Fruit fly (Drosophila melanogaster) whole organism, embryonic: ENCODE measurements around the gene CG4291.
A peak's percentile ranks its signal among the peaks of the same experiment; 100 is the strongest.

Experiments used
- Awh ChIP-seq: fragments of 200-800 bp; sonication (Bioruptor generic); IDR thresholded peaks from 2 replicates; pipeline ENCODE4, ENCODE4 v1.3.6; 2022; ENCODE audit warnings: missing biosample characterization, missing genetic modification characterization
- BEAF-32 ChIP-seq: fragments of 200-800 bp; sonication (Bioruptor generic); optimal IDR thresholded peaks from 3 replicates; lab custom pipeline; 2017; ENCODE audit warnings: missing biosample characterization, missing genetic modification characterization, mild to moderate bottlenecking, moderate library complexity, missing genetic modification reagents
- Blimp-1 ChIP-seq: fragments of 200-800 bp; sonication (Bioruptor generic); optimal IDR thresholded peaks from 3 replicates; lab custom pipeline; 2018; ENCODE audit warnings: missing biosample characterization, missing genetic modification characterization, mild to moderate bottlenecking, moderate library complexity, missing genetic modification reagents
- CG10321 ChIP-seq: fragments of 200-800 bp; sonication (Bioruptor generic); IDR thresholded peaks from 2 replicates; pipeline ENCODE4 v1.3.6; 2022; ENCODE audit warnings: missing biosample characterization, missing genetic modification characterization
- CG10543 ChIP-seq: fragments of 200-800 bp; sonication (Bioruptor generic); optimal IDR thresholded peaks from 3 replicates; lab custom pipeline; 2017; ENCODE audit warnings: missing biosample characterization, mild to moderate bottlenecking, missing genetic modification characterization, moderate library complexity
- CG11696 ChIP-seq: fragments of 200-800 bp; sonication (Bioruptor generic); IDR thresholded peaks from 2 replicates; pipeline ENCODE4 v1.3.6; 2022; ENCODE audit warnings: missing biosample characterization, missing genetic modification characterization
- CG13287 ChIP-seq: fragments of 200-800 bp; sonication (Bioruptor generic); IDR thresholded peaks from 2 replicates; pipeline ENCODE4 v1.3.6; 2022; ENCODE audit warnings: missing biosample characterization, missing genetic modification characterization; ENCODE audit not compliant: partially characterized antibody
- CG13424 ChIP-seq: fragments of 200-800 bp; sonication (Bioruptor generic); optimal IDR thresholded peaks from 2 replicates; lab custom pipeline; 2019; ENCODE audit warnings: missing biosample characterization, mild to moderate bottlenecking, missing genetic modification characterization, moderate library complexity
- CG1602 ChIP-seq: fragments of 200-800 bp; sonication (Bioruptor generic); optimal IDR thresholded peaks from 3 replicates; lab custom pipeline; 2016; ENCODE audit warnings: missing biosample characterization, missing genetic modification characterization
- CG17359 ChIP-seq: fragments of 200-800 bp; sonication (Bioruptor generic); optimal IDR thresholded peaks from 3 replicates; lab custom pipeline; 2018; ENCODE audit warnings: missing biosample characterization, mild to moderate bottlenecking, missing genetic modification characterization, moderate library complexity
- CG2116 ChIP-seq: fragments of 200-800 bp; sonication (Bioruptor generic); optimal IDR thresholded peaks from 3 replicates; lab custom pipeline; 2018; ENCODE audit warnings: missing biosample characterization, mild to moderate bottlenecking, missing genetic modification characterization
- CG4617 ChIP-seq: fragments of 200-800 bp; sonication (Bioruptor generic); optimal IDR thresholded peaks from 3 replicates; lab custom pipeline; 2016; ENCODE audit warnings: missing biosample characterization, missing genetic modification characterization, borderline replicate concordance
- CG4820 ChIP-seq: fragments of 200-800 bp; sonication (Bioruptor generic); optimal IDR thresholded peaks from 3 replicates; lab custom pipeline; 2016; ENCODE audit warnings: missing biosample characterization, missing genetic modification characterization
- CG8089 ChIP-seq: fragments of 200-800 bp; sonication (Bioruptor generic); optimal IDR thresholded peaks from 3 replicates; lab custom pipeline; 2016; ENCODE audit warnings: missing biosample characterization, missing genetic modification characterization
- CG8359 ChIP-seq: fragments of 200-800 bp; sonication (Bioruptor generic); optimal IDR thresholded peaks from 2 replicates; lab custom pipeline; 2017; ENCODE audit warnings: missing biosample characterization, mild to moderate bottlenecking, missing genetic modification characterization, borderline replicate concordance
- CTCF ChIP-seq: fragments of 200-800 bp; sonication (Bioruptor generic); optimal IDR thresholded peaks from 2 replicates; lab custom pipeline; 2017; ENCODE audit warnings: missing biosample characterization, mild to moderate bottlenecking, missing genetic modification characterization, moderate library complexity
- Elba2 ChIP-seq: fragments of 200-800 bp; sonication (Bioruptor generic); optimal IDR thresholded peaks from 3 replicates; lab custom pipeline; 2016; ENCODE audit warnings: missing biosample characterization, missing genetic modification characterization
- HLH4C ChIP-seq: fragments of 200-800 bp; sonication (Bioruptor generic); IDR thresholded peaks from 3 replicates; pipeline ENCODE4 v1.3.6; 2022; ENCODE audit warnings: missing biosample characterization, missing genetic modification characterization; ENCODE audit not compliant: partially characterized antibody
- HLHmδ ChIP-seq: fragments of 200-800 bp; sonication (Bioruptor generic); optimal IDR thresholded peaks from 2 replicates; lab custom pipeline; 2018; ENCODE audit warnings: missing biosample characterization, mild to moderate bottlenecking, missing genetic modification characterization, moderate library complexity
- Hey ChIP-seq: fragments of 200-800 bp; sonication (Bioruptor generic); optimal IDR thresholded peaks from 3 replicates; lab custom pipeline; 2018; ENCODE audit warnings: missing biosample characterization, mild to moderate bottlenecking, missing genetic modification characterization
- Hsf ChIP-seq: fragments of 200-800 bp; sonication (Bioruptor generic); optimal IDR thresholded peaks from 3 replicates; lab custom pipeline; 2016; ENCODE audit warnings: missing biosample characterization, missing genetic modification characterization
- MTF-1 ChIP-seq: fragments of 200-800 bp; sonication (Bioruptor generic); optimal IDR thresholded peaks from 2 replicates; lab custom pipeline; 2018; ENCODE audit warnings: missing biosample characterization, mild to moderate bottlenecking, missing genetic modification characterization, borderline replicate concordance
- Scr ChIP-seq: fragments of 200-800 bp; sonication (Bioruptor generic); IDR thresholded peaks from 2 replicates; pipeline ENCODE4 v1.3.6; 2022; ENCODE audit warnings: missing biosample characterization, missing genetic modification characterization; ENCODE audit not compliant: partially characterized antibody
- Sry-δ ChIP-seq: fragments of 200-800 bp; sonication (Bioruptor generic); optimal IDR thresholded peaks from 2 replicates; lab custom pipeline; 2016; ENCODE audit warnings: missing biosample characterization, missing genetic modification characterization
- Tbp ChIP-seq: fragments of >200 bp; optimal IDR thresholded peaks from 2 replicates; lab custom pipeline; 2018; ENCODE audit warnings: missing biosample characterization, missing genetic modification characterization
- abd-A ChIP-seq: fragments of 200-800 bp; sonication (Bioruptor generic); optimal IDR thresholded peaks from 3 replicates; lab custom pipeline; 2019; ENCODE audit warnings: missing biosample characterization, mild to moderate bottlenecking, missing genetic modification characterization, moderate library complexity
- ase ChIP-seq: fragments of 200-800 bp; sonication (Bioruptor generic); IDR thresholded peaks from 3 replicates; pipeline ENCODE4 v1.3.6; 2022; ENCODE audit warnings: missing biosample characterization, missing genetic modification characterization
- bsh ChIP-seq, 2 experiments: fragments of 200-800 bp; sonication (Bioruptor generic); optimal IDR thresholded peaks; 2 replicates each; lab custom pipeline; 2017 to 2018; ENCODE audit warnings: mild to moderate bottlenecking in 2 of 2, missing biosample characterization in 2 of 2, missing genetic modification characterization in 2 of 2, moderate library complexity in 1 of 2
- cato ChIP-seq: fragments of 200-800 bp; sonication (Bioruptor generic); optimal IDR thresholded peaks from 2 replicates; lab custom pipeline; 2016; ENCODE audit warnings: missing biosample characterization, missing genetic modification characterization, borderline replicate concordance
- chinmo ChIP-seq: fragments of 200-800 bp; sonication (Bioruptor generic); IDR thresholded peaks from 4 replicates; pipeline ENCODE4 v1.3.6; 2022; ENCODE audit warnings: missing biosample characterization, missing genetic modification characterization; ENCODE audit not compliant: partially characterized antibody
- eve ChIP-seq, 2 experiments: fragments of >200 bp; optimal IDR thresholded peaks; 2 replicates each; lab custom pipeline; 2017; ENCODE audit warnings: missing biosample characterization in 2 of 2, missing genetic modification characterization in 2 of 2
- fd3F ChIP-seq: fragments of 200-800 bp; sonication (Bioruptor generic); optimal IDR thresholded peaks from 2 replicates; lab custom pipeline; 2018; ENCODE audit warnings: missing biosample characterization, mild to moderate bottlenecking, missing genetic modification characterization, moderate library complexity
- ftz-f1 ChIP-seq: fragments of 200-800 bp; sonication (Bioruptor generic); optimal IDR thresholded peaks from 2 replicates; lab custom pipeline; 2016; ENCODE audit warnings: missing biosample characterization, missing genetic modification characterization
- grn ChIP-seq: fragments of 200-800 bp; sonication (Bioruptor generic); optimal IDR thresholded peaks from 3 replicates; lab custom pipeline; 2017; ENCODE audit warnings: missing biosample characterization, missing genetic modification characterization
- h ChIP-seq: fragments of >200 bp; optimal IDR thresholded peaks from 2 replicates; lab custom pipeline; 2017
- jumu ChIP-seq: fragments of 200-800 bp; sonication (Bioruptor generic); optimal IDR thresholded peaks from 3 replicates; lab custom pipeline; 2016; ENCODE audit warnings: missing biosample characterization, missing genetic modification characterization
- mirr ChIP-seq: fragments of 200-800 bp; sonication (Bioruptor generic); optimal IDR thresholded peaks from 3 replicates; lab custom pipeline; 2018; ENCODE audit warnings: missing biosample characterization, mild to moderate bottlenecking, missing genetic modification characterization
- nerfin-2 ChIP-seq: fragments of 200-800 bp; sonication (Bioruptor generic); IDR thresholded peaks from 2 replicates; pipeline ENCODE4 v1.3.6; 2022; ENCODE audit warnings: missing biosample characterization, missing genetic modification characterization; ENCODE audit not compliant: partially characterized antibody
- nmo ChIP-seq: fragments of 200-800 bp; sonication (Bioruptor generic); optimal IDR thresholded peaks from 2 replicates; lab custom pipeline; 2018; ENCODE audit warnings: missing biosample characterization, mild to moderate bottlenecking, missing genetic modification characterization, moderate library complexity
- org-1 ChIP-seq: fragments of 200-800 bp; sonication (Bioruptor generic); optimal IDR thresholded peaks from 2 replicates; lab custom pipeline; 2017; ENCODE audit warnings: missing biosample characterization, missing genetic modification characterization
- phol ChIP-seq: fragments of 200-800 bp; sonication (Bioruptor generic); optimal IDR thresholded peaks from 3 replicates; lab custom pipeline; 2018; ENCODE audit warnings: missing biosample characterization, mild to moderate bottlenecking, missing genetic modification characterization, moderate library complexity
- pita ChIP-seq: fragments of 200-800 bp; sonication (Bioruptor generic); optimal IDR thresholded peaks from 2 replicates; lab custom pipeline; 2017; ENCODE audit warnings: missing biosample characterization, mild to moderate bottlenecking, missing genetic modification characterization
- pros ChIP-seq: fragments of 200-800 bp; sonication (Bioruptor generic); optimal IDR thresholded peaks from 3 replicates; lab custom pipeline; 2019; ENCODE audit warnings: missing biosample characterization, mild to moderate bottlenecking, missing genetic modification characterization, moderate library complexity
- rib ChIP-seq: fragments of 200-800 bp; sonication (Bioruptor generic); IDR thresholded peaks from 2 replicates; pipeline ENCODE4 v1.3.6; 2022; ENCODE audit warnings: missing biosample characterization, missing genetic modification characterization
- run ChIP-seq: fragments of 200-800 bp; sonication (Bioruptor generic); optimal IDR thresholded peaks from 3 replicates; lab custom pipeline; 2018; ENCODE audit warnings: missing biosample characterization, mild to moderate bottlenecking, missing genetic modification characterization
- sqz ChIP-seq: fragments of 200-800 bp; sonication (Bioruptor generic); optimal IDR thresholded peaks from 3 replicates; lab custom pipeline; 2018; ENCODE audit warnings: missing biosample characterization, mild to moderate bottlenecking, missing genetic modification characterization
- vfl ChIP-seq: fragments of 200-800 bp; sonication (Bioruptor generic); optimal IDR thresholded peaks from 2 replicates; lab custom pipeline; 2016; ENCODE audit warnings: missing biosample characterization, missing genetic modification characterization
- zf30C ChIP-seq: fragments of 200-800 bp; sonication (Bioruptor generic); optimal IDR thresholded peaks from 3 replicates; lab custom pipeline; 2018; ENCODE audit warnings: missing biosample characterization, mild to moderate bottlenecking, missing genetic modification characterization

The CG4291 gene

DNA sequence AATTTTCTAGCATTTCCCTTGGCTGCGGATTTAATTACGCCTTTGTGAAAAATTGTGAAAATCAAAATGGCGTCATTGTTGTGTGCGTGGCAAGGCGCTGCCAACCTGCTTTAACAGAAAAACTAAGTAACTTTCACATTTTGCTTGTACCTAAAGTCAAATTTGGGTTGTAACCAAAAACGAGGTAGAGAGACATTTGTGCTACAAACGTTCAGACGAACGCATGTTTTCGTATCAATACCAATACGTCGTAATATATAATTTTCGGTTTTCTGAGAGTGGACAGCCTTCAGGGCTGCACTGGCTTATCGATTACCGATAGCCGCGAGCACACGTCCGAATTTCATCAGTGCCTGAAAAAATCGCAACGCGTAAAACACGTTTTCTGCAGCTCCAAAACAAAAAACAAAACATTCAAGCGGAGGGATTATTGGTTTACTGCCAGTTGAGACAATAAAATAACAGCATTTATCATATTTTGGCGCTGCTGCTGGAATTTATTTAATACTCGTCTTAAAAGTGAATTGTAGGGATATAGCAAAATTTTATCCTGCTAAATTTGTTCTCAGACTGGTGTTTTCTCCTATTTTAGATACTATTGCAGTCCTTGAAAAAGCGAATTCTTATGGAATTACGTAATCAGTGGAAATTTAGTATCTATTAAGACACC lies 18.4 kb upstream of the CG4291 start (continued):
- peak; percentile 29 for TF ChIP-seq sqz
- peak; percentile 48 for TF ChIP-seq vfl (GFP tag; lab: Kevin White, UChicago)
- no peak for TF ChIP-seq CG8359 (GFP tag; lab: Kevin White, UChicago)
- TF ChIP-seq CG8089 (GFP tag; lab: Kevin White, UChicago): peak; percentile 50
- peak; percentile 11; the same call in 1 of the 2 replicates for TF ChIP-seq nerfin-2 (GFP tag; lab: Robert Waterston, UW)
- TF ChIP-seq jumu (GFP tag; lab: Kevin White, UChicago): peak; percentile 70
- TF ChIP-seq CG11696 (GFP tag; lab: Robert Waterston, UW): 0 out of 2 replicates have a peak, but pooled peaks have one; percentile 31
- peak; percentile 61 for TF ChIP-seq Blimp-1 (GFP tag; lab: Kevin White, UChicago)
- no peak for TF ChIP-seq zf30C (GFP tag; lab: Kevin White, UChicago)
- TF ChIP-seq chinmo: 0 out of 4 replicates have a peak, but pooled peaks have one; percentile 60
- TF ChIP-seq CG4617 (GFP tag; lab: Kevin White, UChicago): peak; percentile 60
- no peak for TF ChIP-seq h (lab: Kevin White, UChicago)
- peak; percentile 43 for TF ChIP-seq BEAF-32
- TF ChIP-seq Elba2 (GFP tag; lab: Kevin White, UChicago): peak; percentile 0
- peak; percentile 15 for TF ChIP-seq Hey (tag; lab: Kevin White, UChicago)
- TF ChIP-seq Hsf (GFP tag; lab: Kevin White, UChicago): peak; percentile 77
- TF ChIP-seq nmo: peak; percentile 68
- no peak for TF ChIP-seq Tbp
- peak; percentile 58 for TF ChIP-seq CG17359
- TF ChIP-seq abd-A: no peak
- TF ChIP-seq HLH4C (GFP tag; lab: Robert Waterston, UW): 0 out of 3 replicates have a peak, but pooled peaks have one; percentile 34
- peak; percentile 48 for TF ChIP-seq cato (GFP tag; lab: Kevin White, UChicago)
- TF ChIP-seq grn (GFP tag; lab: Kevin White, UChicago): no peak
- peak; percentile 58 for TF ChIP-seq CG13287 (GFP tag; lab: Robert Waterston, UW)
- TF ChIP-seq CG13424 (tag; lab: Kevin White, UChicago): peak; percentile 73
- TF ChIP-seq CG2116: peak; percentile 96
- TF ChIP-seq Sry-δ (GFP tag; lab: Kevin White, UChicago): peak; percentile 62
- 0 out of 2 replicates have a peak, but pooled peaks have one; percentile 45 for TF ChIP-seq CG10321 (GFP tag; lab: Robert Waterston, UW)
- no peak for TF ChIP-seq mirr
- TF ChIP-seq MTF-1 (GFP tag; lab: Kevin White, UChicago): no peak
- TF ChIP-seq CG10543 (GFP tag; lab: Kevin White, UChicago): peak; percentile 57
- peak; percentile 48; the same call in 1 of the 2 replicates for TF ChIP-seq rib (GFP tag; lab: Robert Waterston, UW)
- TF ChIP-seq pita (GFP tag; lab: Kevin White, UChicago): no peak
- no peak for TF ChIP-seq pros (GFP tag; lab: Kevin White, UChicago)
- no peak for TF ChIP-seq run (tag; lab: Kevin White, UChicago)
- TF ChIP-seq org-1: peak; percentile 59
- no peak for TF ChIP-seq ftz-f1 (GFP tag; lab: Kevin White, UChicago)
- TF ChIP-seq Awh (GFP tag; lab: Robert Waterston, UW): no peak
- TF ChIP-seq ase: no peak
- no peak for TF ChIP-seq HLHmδ (GFP tag; lab: Kevin White, UChicago)
- no peak for TF ChIP-seq eve (GFP tag; optimal IDR thresholded peaks at IDR 0.05; lab: Kevin White, UChicago)
- TF ChIP-seq phol (tag; lab: Kevin White, UChicago): peak; percentile 99
- TF ChIP-seq bsh (GFP tag; optimal IDR thresholded peaks at IDR 0.05; lab: Kevin White, UChicago): peak in 1 of 2 experiments; percentile 68
- 0 out of 2 replicates have a peak, but pooled peaks have one; percentile 30 for TF ChIP-seq Scr
- TF ChIP-seq CG1602: peak; percentile 69
- TF ChIP-seq fd3F (GFP tag; lab: Kevin White, UChicago): peak; percentile 43
- TF ChIP-seq CTCF (GFP tag; lab: Kevin White, UChicago): no peak
- peak; percentile 52 for TF ChIP-seq CG4820 (GFP tag; lab: Kevin White, UChicago)
